Worm (Caenorhabditis elegans) whole organism, late embryonic: Measurements from ENCODE around the gene twk-9.

Experiments
- C08G9.2 ChIP-seq: sonication (generic microtip); optimal IDR thresholded peaks from 2 replicates; lab custom pipeline; 2016; ENCODE audit warnings: mild to moderate bottlenecking, missing genetic modification characterization, moderate library complexity, missing compliant biosample characterization
- F13H6.1 ChIP-seq: sonication (generic microtip); optimal IDR thresholded peaks from 2 replicates; lab custom pipeline; 2016; ENCODE audit warnings: missing genetic modification characterization, missing compliant biosample characterization
- K02D7.2 ChIP-seq: sonication (generic microtip); optimal IDR thresholded peaks from 2 replicates; lab custom pipeline; 2017; ENCODE audit warnings: mild to moderate bottlenecking, missing genetic modification characterization, missing compliant biosample characterization
- K09A11.1 ChIP-seq: sonication (generic microtip); optimal IDR thresholded peaks from 2 replicates; lab custom pipeline; 2017; ENCODE audit warnings: antibody characterized with exemption, mild to moderate bottlenecking, missing genetic modification characterization, missing compliant biosample characterization; ENCODE audit not compliant: insufficient read depth
- ahr-1 ChIP-seq: sonication (generic microtip); optimal IDR thresholded peaks from 2 replicates; lab custom pipeline; 2016; ENCODE audit warnings: missing genetic modification characterization, missing compliant biosample characterization
- ceh-14 ChIP-seq: sonication (generic microtip); optimal IDR thresholded peaks from 2 replicates; lab custom pipeline; 2016; ENCODE audit warnings: missing genotype, missing genetic modification characterization, missing compliant biosample characterization
- ceh-18 ChIP-seq: sonication (generic microtip); optimal IDR thresholded peaks from 2 replicates; lab custom pipeline; 2016; ENCODE audit warnings: missing genetic modification characterization, missing compliant biosample characterization
- ceh-19 ChIP-seq: fragments of 200-800 bp; sonication (Bioruptor generic); optimal IDR thresholded peaks from 2 replicates; lab custom pipeline; 2018; ENCODE audit warnings: mild to moderate bottlenecking, missing genetic modification characterization, missing compliant biosample characterization
- ceh-22 ChIP-seq: sonication (generic microtip); optimal IDR thresholded peaks from 2 replicates; lab custom pipeline; 2017; ENCODE audit warnings: missing biosample characterization, missing genetic modification characterization
- ceh-24 ChIP-seq: sonication (generic microtip); optimal IDR thresholded peaks from 2 replicates; lab custom pipeline; 2016; ENCODE audit warnings: mild to moderate bottlenecking, missing genetic modification characterization, missing compliant biosample characterization
- ceh-30 ChIP-seq: fragments of 150-350 bp; optimal IDR thresholded peaks from 2 replicates; lab custom pipeline; 2014; ENCODE audit warnings: missing biosample characterization, missing genetic modification characterization
- ceh-31 ChIP-seq: sonication (generic microtip); optimal IDR thresholded peaks from 2 replicates; lab custom pipeline; 2016; ENCODE audit warnings: missing genetic modification characterization, missing compliant biosample characterization
- ceh-34 ChIP-seq: sonication (generic microtip); optimal IDR thresholded peaks from 2 replicates; lab custom pipeline; 2016; ENCODE audit warnings: mild to moderate bottlenecking, missing genetic modification characterization, missing compliant biosample characterization
- ceh-45 ChIP-seq: fragments of 200-800 bp; sonication (Bioruptor generic); IDR thresholded peaks from 2 replicates; pipeline ENCODE4 v1.3.6; 2022; ENCODE audit warnings: missing genetic modification reagents, missing genetic modification characterization, missing compliant biosample characterization
- che-1 ChIP-seq: sonication (generic microtip); optimal IDR thresholded peaks from 2 replicates; lab custom pipeline; 2016; ENCODE audit warnings: mild to moderate bottlenecking, missing genetic modification characterization, missing compliant biosample characterization
- dmd-4 ChIP-seq: sonication (generic microtip); optimal IDR thresholded peaks from 2 replicates; lab custom pipeline; 2016; ENCODE audit warnings: borderline replicate concordance, missing genetic modification characterization, missing compliant biosample characterization
- dve-1 ChIP-seq: sonication (generic microtip); optimal IDR thresholded peaks from 2 replicates; lab custom pipeline; 2017; ENCODE audit warnings: antibody characterized with exemption, mild to moderate bottlenecking, missing genetic modification characterization, missing compliant biosample characterization
- elt-2 ChIP-seq: sonication (generic microtip); optimal IDR thresholded peaks from 2 replicates; lab custom pipeline; 2016; ENCODE audit warnings: missing genetic modification reagents, missing genetic modification characterization, missing compliant biosample characterization
- elt-4 ChIP-seq: sonication (generic microtip); optimal IDR thresholded peaks from 2 replicates; lab custom pipeline; 2016; ENCODE audit warnings: missing genetic modification characterization, missing compliant biosample characterization
- ets-4 ChIP-seq: sonication (generic microtip); optimal IDR thresholded peaks from 2 replicates; lab custom pipeline; 2016; ENCODE audit warnings: missing genetic modification characterization, missing compliant biosample characterization
- hlh-13 ChIP-seq: fragments of 200-800 bp; sonication (Bioruptor generic); optimal IDR thresholded peaks from 2 replicates; lab custom pipeline; 2018; ENCODE audit warnings: mild to moderate bottlenecking, missing genetic modification characterization, missing compliant biosample characterization
- hlh-15 ChIP-seq: sonication (generic microtip); optimal IDR thresholded peaks from 2 replicates; lab custom pipeline; 2016; ENCODE audit warnings: missing genetic modification characterization, missing compliant biosample characterization
- hlh-30 ChIP-seq: sonication (generic microtip); optimal IDR thresholded peaks from 2 replicates; lab custom pipeline; 2017; ENCODE audit warnings: antibody characterized with exemption, missing genetic modification characterization, missing compliant biosample characterization; ENCODE audit not compliant: insufficient read depth
- hlh-6 ChIP-seq: sonication (generic microtip); optimal IDR thresholded peaks from 2 replicates; lab custom pipeline; 2016; ENCODE audit warnings: missing genotype, missing genetic modification characterization, missing compliant biosample characterization
- hlh-8 ChIP-seq: sonication (generic microtip); optimal IDR thresholded peaks from 2 replicates; lab custom pipeline; 2016; ENCODE audit warnings: missing genotype, missing genetic modification characterization, missing compliant biosample characterization
- lim-6 ChIP-seq: sonication (generic microtip); optimal IDR thresholded peaks from 2 replicates; lab custom pipeline; 2016; ENCODE audit warnings: missing genetic modification characterization, missing compliant biosample characterization
- lin-11 ChIP-seq: fragments of 200-800 bp; sonication (Bioruptor generic); optimal IDR thresholded peaks from 2 replicates; lab custom pipeline; 2018; ENCODE audit warnings: mild to moderate bottlenecking, missing genetic modification characterization, missing compliant biosample characterization
- nfya-1 ChIP-seq: sonication (generic microtip); optimal IDR thresholded peaks from 2 replicates; lab custom pipeline; 2017; ENCODE audit warnings: missing genetic modification characterization, mild to moderate bottlenecking, missing compliant biosample characterization, antibody characterized with exemption, moderate library complexity
- nhr-11 ChIP-seq: fragments of 150-350 bp; optimal IDR thresholded peaks from 2 replicates; lab custom pipeline; 2014; ENCODE audit warnings: missing biosample characterization, missing genetic modification characterization
- nhr-232 ChIP-seq: sonication (generic microtip); optimal IDR thresholded peaks from 2 replicates; lab custom pipeline; 2016; ENCODE audit warnings: missing genetic modification characterization, missing compliant biosample characterization
- npax-4 ChIP-seq: sonication (generic microtip); optimal IDR thresholded peaks from 2 replicates; lab custom pipeline; 2016; ENCODE audit warnings: missing genetic modification characterization, missing compliant biosample characterization
- pag-3 ChIP-seq: sonication (generic microtip); optimal IDR thresholded peaks from 2 replicates; lab custom pipeline; 2016; ENCODE audit warnings: missing compliant biosample characterization, missing genetic modification characterization, borderline replicate concordance
- pat-9 ChIP-seq: fragments of 200-800 bp; sonication (Bioruptor generic); optimal IDR thresholded peaks from 2 replicates; lab custom pipeline; 2018; ENCODE audit warnings: mild to moderate bottlenecking, missing genetic modification characterization, moderate library complexity, missing compliant biosample characterization
- pax-1 ChIP-seq: fragments of 150-350 bp; optimal IDR thresholded peaks from 2 replicates; lab custom pipeline; 2014; ENCODE audit warnings: missing biosample characterization, missing genetic modification characterization
- pha-2 ChIP-seq: sonication (generic microtip); optimal IDR thresholded peaks from 2 replicates; lab custom pipeline; 2017; ENCODE audit warnings: mild to moderate bottlenecking, missing genetic modification characterization, missing compliant biosample characterization
- ref-2 ChIP-seq: sonication (generic microtip); optimal IDR thresholded peaks from 2 replicates; lab custom pipeline; 2016; ENCODE audit warnings: missing genetic modification characterization, missing compliant biosample characterization
- rnt-1 ChIP-seq: sonication (generic microtip); optimal IDR thresholded peaks from 2 replicates; lab custom pipeline; 2016; ENCODE audit warnings: missing genetic modification characterization, missing compliant biosample characterization
- sdc-2 ChIP-seq: sonication (generic microtip); optimal IDR thresholded peaks from 2 replicates; lab custom pipeline; 2016; ENCODE audit warnings: missing genotype, missing genetic modification characterization, missing compliant biosample characterization
- sox-2 ChIP-seq: fragments of 200-800 bp; sonication (Bioruptor generic); IDR thresholded peaks from 2 replicates; pipeline ENCODE4 v1.3.6; 2022; ENCODE audit warnings: missing genetic modification reagents, missing genetic modification characterization, missing compliant biosample characterization
- syd-9 ChIP-seq: sonication (generic microtip); optimal IDR thresholded peaks from 2 replicates; lab custom pipeline; 2016; ENCODE audit warnings: mild to moderate bottlenecking, missing genetic modification characterization, moderate library complexity, missing compliant biosample characterization
- tbx-2 ChIP-seq: sonication (generic microtip); optimal IDR thresholded peaks from 2 replicates; lab custom pipeline; 2016; ENCODE audit warnings: missing genetic modification characterization, missing compliant biosample characterization
- tbx-7 ChIP-seq: sonication (generic microtip); optimal IDR thresholded peaks from 2 replicates; lab custom pipeline; 2016; ENCODE audit warnings: missing genotype, missing genetic modification characterization, missing compliant biosample characterization
- unc-55 ChIP-seq: sonication (generic microtip); optimal IDR thresholded peaks from 2 replicates; lab custom pipeline; 2017; ENCODE audit warnings: missing biosample characterization, missing genetic modification reagents, missing genetic modification characterization
- zip-5 ChIP-seq: sonication (generic microtip); optimal IDR thresholded peaks from 2 replicates; lab custom pipeline; 2016; ENCODE audit warnings: missing genetic modification characterization, missing compliant biosample characterization
- ztf-16 ChIP-seq: sonication (generic microtip); optimal IDR thresholded peaks from 2 replicates; lab custom pipeline; 2017; ENCODE audit warnings: missing genetic modification characterization, missing compliant biosample characterization

Gene twk-9

ce11 chrIV:9712782-9713181 lies 19.8 kb downstream of the twk-9 start, which contains the start of gene K01H12.4:
K01H12.4 (plus strand) TSS chrIV:9713082.
- TF ChIP-seq hlh-13 (GFP tag; lab: Kevin White, UChicago) (no peak), ceh-18 (tag; lab: Kevin White, UChicago) (no peak), lim-6 (tag; lab: Kevin White, UChicago) (no peak), ceh-34 (tag; lab: Kevin White, UChicago) (no peak), pag-3 (tag; lab: Kevin White, UChicago) (no peak), elt-2 (tag; lab: Kevin White, UChicago) (no peak), K09A11.1 (tag; lab: Kevin White, UChicago) (no peak), dmd-4 (no peak), nhr-11 (tag; lab: Kevin White, UChicago) (no peak), che-1 (tag; lab: Kevin White, UChicago) (no peak), ref-2 (tag; lab: Kevin White, UChicago) (no peak), ceh-30 (tag; lab: Kevin White, UChicago) (no peak), syd-9 (tag; lab: Kevin White, UChicago) (no peak), C08G9.2 (tag; lab: Kevin White, UChicago) (no peak), ets-4 (tag; lab: Kevin White, UChicago) (no peak), ceh-22 (no peak), nhr-232 (tag; lab: Kevin White, UChicago) (no peak), sox-2 (no peak), elt-4 (no peak), ztf-16 (tag; lab: Kevin White, UChicago) (no peak)

DNA sequence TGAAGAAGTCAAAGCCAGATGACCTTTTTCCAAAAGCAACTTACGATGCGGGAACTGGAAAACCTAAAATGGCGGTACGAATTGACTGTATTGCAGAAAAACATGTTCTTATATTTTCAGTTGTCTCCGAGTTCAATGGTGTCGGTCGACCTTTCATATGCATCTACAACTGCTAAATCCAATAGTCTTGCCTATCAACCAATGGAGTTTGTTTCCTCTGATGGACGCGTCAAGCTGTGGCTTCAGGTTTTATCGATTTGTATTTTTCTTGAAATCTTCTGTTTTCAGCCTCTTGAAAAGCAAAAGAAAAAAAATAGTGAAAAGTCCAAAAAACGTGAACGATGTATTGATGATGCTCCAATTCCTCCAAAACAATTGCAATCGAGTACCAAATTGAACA lies 21.3 kb downstream of the twk-9 start:
- TF ChIP-seq hlh-30 (tag; lab: Kevin White, UChicago), result no peak

ce11 chrIV:9716490-9716889 lies 23.5 kb downstream of the twk-9 start:
- TF ChIP-seq ceh-14 (tag; lab: Kevin White, UChicago) (no peak), elt-2 (tag; lab: Kevin White, UChicago) (peak; percentile 33)

DNA sequence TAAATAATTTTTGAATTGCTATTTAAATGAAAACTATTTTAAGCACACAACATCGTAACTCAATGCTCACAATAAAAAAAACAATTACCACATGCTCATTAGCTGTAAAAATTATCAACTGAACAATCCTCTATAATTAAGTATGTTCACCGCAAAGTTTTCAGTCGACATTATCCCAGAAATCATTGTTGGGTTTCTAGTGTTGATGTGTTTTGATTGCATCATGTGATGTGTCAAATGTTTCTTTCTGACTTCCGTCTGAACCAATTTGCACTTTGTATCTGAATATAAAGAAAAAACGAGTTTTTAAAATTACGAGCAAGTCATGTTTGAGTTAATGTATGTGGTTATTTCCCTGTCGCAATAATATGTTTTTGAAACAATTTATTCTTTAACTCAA lies 24.9 kb downstream of the twk-9 start:
- TF ChIP-seq elt-4, result no peak
- TF ChIP-seq zip-5 (tag; lab: Kevin White, UChicago), result no peak
- no peak for TF ChIP-seq pax-1
- TF ChIP-seq pha-2 (tag; lab: Kevin White, UChicago), result no peak
- TF ChIP-seq hlh-8 (tag; lab: Kevin White, UChicago), result no peak
- TF ChIP-seq hlh-13 (GFP tag; lab: Kevin White, UChicago), result no peak
- no peak for TF ChIP-seq hlh-6 (tag; lab: Kevin White, UChicago)
- no peak for TF ChIP-seq ceh-19
- TF ChIP-seq K02D7.2 (tag; lab: Kevin White, UChicago), result no peak
- TF ChIP-seq ceh-45, result no peak
- no peak for TF ChIP-seq ahr-1 (tag; lab: Kevin White, UChicago)
- TF ChIP-seq npax-4 (tag; lab: Kevin White, UChicago), result no peak
- TF ChIP-seq ceh-34 (tag; lab: Kevin White, UChicago), result no peak
- no peak for TF ChIP-seq tbx-2 (tag; lab: Kevin White, UChicago)
- no peak for TF ChIP-seq sox-2
- no peak for TF ChIP-seq nhr-232 (tag; lab: Kevin White, UChicago)
- TF ChIP-seq, all 69 proteins: peak for 0

- TF ChIP-seq F13H6.1 (peak; percentile 17), tbx-2 (tag; lab: Kevin White, UChicago) (peak; percentile 73), rnt-1 (tag; lab: Kevin White, UChicago) (peak; percentile 66), ceh-31 (tag; lab: Kevin White, UChicago) (peak; percentile 69), hlh-8 (tag; lab: Kevin White, UChicago) (peak; percentile 49), ceh-34 (tag; lab: Kevin White, UChicago) (peak; percentile 19), dve-1 (tag; lab: Kevin White, UChicago) (peak; percentile 69), pat-9 (tag; lab: Kevin White, UChicago) (peak; percentile 3), unc-55 (GFP tag; lab: Kevin White, UChicago) (peak; percentile 64), syd-9 (tag; lab: Kevin White, UChicago) (peak; percentile 22), nfya-1 (tag; lab: Kevin White, UChicago) (peak; percentile 77), ceh-30 (tag; lab: Kevin White, UChicago) (no peak), tbx-7 (tag; lab: Kevin White, UChicago) (no peak), hlh-15 (tag; lab: Kevin White, UChicago) (no peak), ceh-18 (tag; lab: Kevin White, UChicago) (peak; percentile 87), ceh-24 (tag; lab: Kevin White, UChicago) (no peak), ref-2 (tag; lab: Kevin White, UChicago) (no peak), ceh-14 (tag; lab: Kevin White, UChicago) (peak; percentile 12), sdc-2 (no peak), lin-11 (no peak)
Observed at ce11 chrIV:9718396-9718795, 25.4 kb downstream of the twk-9 start.
